Worm (Caenorhabditis elegans) whole organism, late embryonic: ENCODE measurements around the gene nhr-168.

ENCODE experiments used
- pag-3 ChIP-seq: sonication (generic microtip); optimal IDR thresholded peaks from 2 replicates; lab custom pipeline; 2016; ENCODE audit warnings: missing compliant biosample characterization, missing genetic modification characterization, borderline replicate concordance
- syd-9 ChIP-seq: sonication (generic microtip); optimal IDR thresholded peaks from 2 replicates; lab custom pipeline; 2016; ENCODE audit warnings: mild to moderate bottlenecking, missing genetic modification characterization, moderate library complexity, missing compliant biosample characterization

DNA sequence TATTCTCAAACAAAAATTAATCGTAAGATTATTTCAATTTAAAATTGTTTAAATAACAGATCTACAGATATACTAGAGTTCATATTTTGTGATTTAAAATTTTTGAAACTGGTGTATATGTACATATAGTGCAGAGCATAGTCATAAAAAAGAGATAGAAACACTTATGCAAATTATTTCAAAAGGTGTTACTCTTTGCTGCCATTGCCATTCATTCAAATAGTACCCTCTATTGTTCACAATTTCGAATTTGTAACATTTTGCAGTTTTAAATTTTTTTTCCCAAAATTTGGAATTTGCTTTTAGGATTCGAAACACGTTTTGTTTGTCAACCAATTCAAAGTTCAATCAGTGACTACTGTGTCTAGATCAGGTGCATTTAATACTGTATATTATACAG is 26.6 kb upstream of the nhr-168 start, which contains the start of gene F32H5.4:
- TF ChIP-seq syd-9 (tag; lab: Kevin White, UChicago) (no peak), pag-3 (tag; lab: Kevin White, UChicago) (no peak)
